Fruit fly (Drosophila melanogaster): ENCODE data around the gene ksh.

The ksh gene

dm6 chrX:19494285-19494684 lies 507 bp downstream of the ksh start, which contains the start of gene CG12204 (continued):
- no peak for TF ChIP-seq Hsf (GFP tag; optimal IDR thresholded peaks at IDR 0.05)
- peak; percentile 27 for TF ChIP-seq Side (GFP tag; optimal IDR thresholded peaks at IDR 0.05)
- TF ChIP-seq zen2 (GFP tag; IDR thresholded peaks at IDR 0.05; ENCODE audit: partially characterized antibody) = 0 out of 3 replicates have a peak, but pooled peaks have one; percentile 13
- no peak for TF ChIP-seq Trl (optimal IDR thresholded peaks at IDR 0.05)
- TF ChIP-seq Trl (GFP tag; optimal IDR thresholded peaks at IDR 0.05) = peak; percentile 7
- TF ChIP-seq CG12942 (GFP tag; optimal IDR thresholded peaks at IDR 0.05) = no peak
- no peak for TF ChIP-seq danr (GFP tag; IDR thresholded peaks at IDR 0.05)
- TF ChIP-seq chif (GFP tag; optimal IDR thresholded peaks at IDR 0.05) = no peak
- TF ChIP-seq crc (GFP tag; optimal IDR thresholded peaks at IDR 0.05) = no peak
- no peak for TF ChIP-seq CG5180 (GFP tag; optimal IDR thresholded peaks at IDR 0.05)
- TF ChIP-seq Rx (GFP tag; IDR thresholded peaks at IDR 0.05) = no peak
- no peak for TF ChIP-seq Abd-B (GFP tag; optimal IDR thresholded peaks at IDR 0.05)
- no peak for TF ChIP-seq CG11695 (GFP tag; IDR thresholded peaks at IDR 0.05)
- TF ChIP-seq vvl (GFP tag; IDR thresholded peaks at IDR 0.05) = peak; percentile 23; the same call in 1 of the 2 replicates
- TF ChIP-seq Asciz (GFP tag; optimal IDR thresholded peaks at IDR 0.05) = no peak
- TF ChIP-seq sisA (GFP tag; IDR thresholded peaks at IDR 0.05) = no peak
- peak; percentile 81 for TF ChIP-seq CG10267 (tag; optimal IDR thresholded peaks at IDR 0.05)
- TF ChIP-seq E2f1 (GFP tag; IDR thresholded peaks at IDR 0.05) = no peak
- no peak for TF ChIP-seq Meics (GFP tag; optimal IDR thresholded peaks at IDR 0.05)
- no peak for TF ChIP-seq Chrac-16 (GFP tag; optimal IDR thresholded peaks at IDR 0.05)
- no peak for TF ChIP-seq CG34422 (GFP tag; IDR thresholded peaks at IDR 0.05)
- TF ChIP-seq CG7556 (GFP tag; optimal IDR thresholded peaks at IDR 0.05) = no peak
- TF ChIP-seq disco-r (GFP tag; optimal IDR thresholded peaks at IDR 0.05) = no peak
- TF ChIP-seq CG12391 (tag; optimal IDR thresholded peaks at IDR 0.05) = no peak
- no peak for TF ChIP-seq Sry-δ (GFP tag; optimal IDR thresholded peaks at IDR 0.05)
- no peak for TF ChIP-seq CG7745 (tag; optimal IDR thresholded peaks at IDR 0.05)
- no peak for TF ChIP-seq CG6765 (GFP tag; optimal IDR thresholded peaks at IDR 0.05)
- TF ChIP-seq CG14441 (GFP tag; IDR thresholded peaks at IDR 0.05) = no peak
- no peak for TF ChIP-seq luna (GFP tag; optimal IDR thresholded peaks at IDR 0.05)
- no peak for TF ChIP-seq Lhr (GFP tag; optimal IDR thresholded peaks at IDR 0.05)
- TF ChIP-seq CG16813 (GFP tag; IDR thresholded peaks at IDR 0.05; ENCODE audit: partially characterized antibody) = no peak
- no peak for TF ChIP-seq ATbp (GFP tag; optimal IDR thresholded peaks at IDR 0.05)
- no peak for TF ChIP-seq sim (GFP tag; IDR thresholded peaks at IDR 0.05)
- no peak for TF ChIP-seq CG2889 (GFP tag; IDR thresholded peaks at IDR 0.05)
- TF ChIP-seq dm (GFP tag; optimal IDR thresholded peaks at IDR 0.05) = peak; percentile 13
- TF ChIP-seq exex (tag; optimal IDR thresholded peaks at IDR 0.05) = no peak
- TF ChIP-seq CG30431 (GFP tag; optimal IDR thresholded peaks at IDR 0.05) = no peak
- TF ChIP-seq CG2199 (GFP tag; IDR thresholded peaks at IDR 0.05) = no peak
- no peak for TF ChIP-seq BEAF-32 (GFP tag; optimal IDR thresholded peaks at IDR 0.05)
- TF ChIP-seq dmrt99B (tag; optimal IDR thresholded peaks at IDR 0.05) = no peak
- no peak for TF ChIP-seq CG43689 (GFP tag; IDR thresholded peaks at IDR 0.05)
- no peak for TF ChIP-seq hbn (GFP tag; IDR thresholded peaks at IDR 0.05; ENCODE audit: partially characterized antibody)
- no peak for TF ChIP-seq CG10366 (GFP tag; IDR thresholded peaks at IDR 0.05)
- no peak for TF ChIP-seq run (tag; optimal IDR thresholded peaks at IDR 0.05)
- TF ChIP-seq HmgZ (tag; optimal IDR thresholded peaks at IDR 0.05) = no peak
- TF ChIP-seq sob (GFP tag; IDR thresholded peaks at IDR 0.05) = 0 out of 2 replicates have a peak, but pooled peaks have one; percentile 39
- TF ChIP-seq CG5953 (GFP tag; IDR thresholded peaks at IDR 0.05) = no peak
- TF ChIP-seq Dip3 (GFP tag; optimal IDR thresholded peaks at IDR 0.05) = no peak
- no peak for TF ChIP-seq CG2712 (tag; optimal IDR thresholded peaks at IDR 0.05)
- no peak for TF ChIP-seq Ets65A (GFP tag)
- TF ChIP-seq PHDP (tag; optimal IDR thresholded peaks at IDR 0.05) = no peak
- TF ChIP-seq CG3163 (GFP tag; optimal IDR thresholded peaks at IDR 0.05) = no peak
- TF ChIP-seq CG17568 (GFP tag; optimal IDR thresholded peaks at IDR 0.05) = no peak
